Worm (Caenorhabditis elegans): ENCODE results near the gene mom-1.
A peak's percentile ranks its signal among the peaks of the same experiment; 100 is the strongest.

The mom-1 gene

ce11 chrX:6318803-6319202, 25.9 kb downstream of the mom-1 start (continued):
- TF ChIP-seq jun-1 (tag; optimal IDR thresholded peaks at IDR 0.05) (no peak), nfya-1 (tag; optimal IDR thresholded peaks at IDR 0.05; ENCODE audit: insufficient read depth) (no peak)

- TF ChIP-seq R02D3.7 (tag; optimal IDR thresholded peaks at IDR 0.05) (no peak), fos-1 (tag; optimal IDR thresholded peaks at IDR 0.05) (no peak), pqm-1 (tag; optimal IDR thresholded peaks at IDR 0.05) (no peak), eor-1 (tag; optimal IDR thresholded peaks at IDR 0.05) (no peak)
Observed at ce11 chrX:6319546-6319945, 26.6 kb downstream of the mom-1 start, which contains the start of gene chtb-3. chtb-3 (minus strand) TSS chrX:6319646.

- no peak for TF ChIP-seq nhr-237 (tag; optimal IDR thresholded peaks at IDR 0.05)
- TF ChIP-seq zag-1 (tag; optimal IDR thresholded peaks at IDR 0.05): no peak
- TF ChIP-seq nhr-12 (tag; optimal IDR thresholded peaks at IDR 0.05): no peak
- TF ChIP-seq nhr-77 (tag; optimal IDR thresholded peaks at IDR 0.05): no peak
- TF ChIP-seq nfya-1 (tag; optimal IDR thresholded peaks at IDR 0.05; ENCODE audit: insufficient read depth): peak; percentile 20
- peak; percentile 54 for TF ChIP-seq ceh-28 (tag; optimal IDR thresholded peaks at IDR 0.05)
- no peak for TF ChIP-seq sea-2 (GFP tag; optimal IDR thresholded peaks at IDR 0.05)
- peak; percentile 67 for TF ChIP-seq nhr-43 (tag; optimal IDR thresholded peaks at IDR 0.05; ENCODE audit: poor library complexity, severe bottlenecking)
- TF ChIP-seq ama-1 (optimal IDR thresholded peaks at IDR 0.05): no peak
- TF ChIP-seq tbx-2 (tag; optimal IDR thresholded peaks at IDR 0.05): no peak
- TF ChIP-seq fkh-2 (tag; optimal IDR thresholded peaks at IDR 0.05): no peak
- no peak for TF ChIP-seq ZK546.5 (tag; optimal IDR thresholded peaks at IDR 0.05)
- TF ChIP-seq R02D3.7 (tag; optimal IDR thresholded peaks at IDR 0.05): no peak
- no peak for TF ChIP-seq nhr-76 (tag; optimal IDR thresholded peaks at IDR 0.05)
- TF ChIP-seq daf-12 (tag; optimal IDR thresholded peaks at IDR 0.05): no peak
- TF ChIP-seq nhr-28 (tag; optimal IDR thresholded peaks at IDR 0.05): no peak
- TF ChIP-seq nhr-25 (tag; optimal IDR thresholded peaks at IDR 0.05): peak; percentile 85
- TF ChIP-seq elt-3 (tag; optimal IDR thresholded peaks at IDR 0.05): peak in 1 of 3 experiments; percentile 48
- no peak for TF ChIP-seq skn-1 (tag; optimal IDR thresholded peaks at IDR 0.05)
- no peak for TF ChIP-seq lin-15B (tag; optimal IDR thresholded peaks at IDR 0.05)
- TF ChIP-seq snpc-4 (tag; optimal IDR thresholded peaks at IDR 0.05): no peak
- TF ChIP-seq mdl-1 (tag; optimal IDR thresholded peaks at IDR 0.05): no peak
- peak; percentile 50 for TF ChIP-seq nhr-23 (tag; optimal IDR thresholded peaks at IDR 0.05)
- TF ChIP-seq aly-2 (tag; optimal IDR thresholded peaks at IDR 0.05): no peak
- no peak for TF ChIP-seq ztf-11 (tag; optimal IDR thresholded peaks at IDR 0.05)
- no peak for TF ChIP-seq egl-27 (tag; optimal IDR thresholded peaks at IDR 0.05)
- no peak for TF ChIP-seq mml-1 (tag; optimal IDR thresholded peaks at IDR 0.05)
- TF ChIP-seq nhr-11 (tag; optimal IDR thresholded peaks at IDR 0.05): no peak
- TF ChIP-seq elt-1 (tag; optimal IDR thresholded peaks at IDR 0.05): no peak
- peak; percentile 12 for TF ChIP-seq lin-39 (tag; optimal IDR thresholded peaks at IDR 0.05)
- no peak for TF ChIP-seq ceh-9 (tag; optimal IDR thresholded peaks at IDR 0.05)
- no peak for TF ChIP-seq unc-39 (tag; optimal IDR thresholded peaks at IDR 0.05)
- no peak for TF ChIP-seq egl-5 (tag; optimal IDR thresholded peaks at IDR 0.05)
Observed at ce11 chrX:6320887-6321286, 28.0 kb downstream of the mom-1 start.

- no peak for TF ChIP-seq unc-39 (tag; optimal IDR thresholded peaks at IDR 0.05)
- TF ChIP-seq elt-1 (tag; optimal IDR thresholded peaks at IDR 0.05): peak; percentile 59
Observed at ce11 chrX:6321380-6321779, 28.5 kb downstream of the mom-1 start.

- TF ChIP-seq nfya-1 (tag; optimal IDR thresholded peaks at IDR 0.05; ENCODE audit: insufficient read depth) (peak; percentile 11), nhr-25 (tag; optimal IDR thresholded peaks at IDR 0.05) (peak; percentile 77), nhr-67 (tag; optimal IDR thresholded peaks at IDR 0.05) (no peak), ceh-16 (tag; optimal IDR thresholded peaks at IDR 0.05) (no peak), pqm-1 (tag; optimal IDR thresholded peaks at IDR 0.05) (no peak), nhr-23 (tag; optimal IDR thresholded peaks at IDR 0.05) (peak; percentile 1), ceh-28 (tag; optimal IDR thresholded peaks at IDR 0.05) (no peak), tbx-2 (tag; optimal IDR thresholded peaks at IDR 0.05) (no peak), hmg-11 (tag; optimal IDR thresholded peaks at IDR 0.05) (no peak), zag-1 (tag; optimal IDR thresholded peaks at IDR 0.05) (no peak), egl-27 (tag; optimal IDR thresholded peaks at IDR 0.05) (no peak), mml-1 (tag; optimal IDR thresholded peaks at IDR 0.05) (no peak), ztf-4 (tag; optimal IDR thresholded peaks at IDR 0.05) (no peak)
Observed at ce11 chrX:6323129-6323528, 30.2 kb downstream of the mom-1 start, which contains the start of gene col-167. col-167 (plus strand) TSS chrX:6323488.
